Worm (Caenorhabditis elegans) whole organism, early embryonic: Measurements from ENCODE around the gene lipl-3.

Source experiments
- F13C5.2 ChIP-seq: sonication (generic microtip); optimal IDR thresholded peaks from 2 replicates; lab custom pipeline; 2017; ENCODE audit warnings: mild to moderate bottlenecking, missing genetic modification characterization, inconsistent platforms, missing compliant biosample characterization
- aly-1 ChIP-seq: sonication (generic microtip); optimal IDR thresholded peaks from 2 replicates; lab custom pipeline; 2016; ENCODE audit warnings: missing genetic modification characterization, missing compliant biosample characterization
- ama-1 ChIP-seq: fragments of 150-350 bp; optimal IDR thresholded peaks from 2 replicates; lab custom pipeline; 2014
- ceh-13 ChIP-seq: fragments of 200-800 bp; sonication (Bioruptor generic); optimal IDR thresholded peaks from 2 replicates; lab custom pipeline; 2018; ENCODE audit warnings: mild to moderate bottlenecking, missing genetic modification characterization, missing compliant biosample characterization
- flt-1 ChIP-seq: fragments of 200-800 bp; sonication (Bioruptor generic); IDR thresholded peaks from 2 replicates; pipeline ENCODE4 v1.3.6; 2022; ENCODE audit warnings: missing genetic modification characterization, missing compliant biosample characterization
- scrt-1 ChIP-seq: fragments of 200-800 bp; sonication (Bioruptor generic); IDR thresholded peaks from 2 replicates; pipeline ENCODE4 v1.3.6; 2022; ENCODE audit warnings: missing genetic modification characterization, missing compliant biosample characterization
- sea-1 ChIP-seq: fragments of 200-800 bp; sonication (Bioruptor generic); conservative IDR thresholded peaks from 2 replicates; pipeline ENCODE4 v1.3.6; 2022; ENCODE audit warnings: missing genetic modification characterization, missing compliant biosample characterization

DNA sequence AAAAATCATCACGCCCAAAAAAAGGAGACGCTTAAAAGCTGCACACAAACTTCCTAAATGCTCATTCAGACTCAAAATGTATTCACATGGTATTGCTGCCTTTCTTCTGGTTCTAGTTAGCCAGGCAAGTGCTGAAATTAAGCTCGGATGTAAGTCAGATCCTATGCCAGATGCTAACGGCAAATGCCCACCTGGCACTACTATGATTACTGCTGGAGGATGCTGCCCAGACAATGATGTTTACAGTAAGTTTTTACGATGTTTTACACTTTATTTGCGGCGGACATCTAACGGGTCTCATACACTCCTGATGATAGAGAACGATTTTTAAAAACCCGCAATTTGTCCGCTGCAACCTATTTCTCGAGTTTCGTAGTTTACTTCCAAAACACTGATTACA lies 12.6 kb upstream of the lipl-3 start, which contains the start of gene C14C6.5:
- TF ChIP-seq F13C5.2 (tag; lab: Kevin White, UChicago), result no peak
- no peak for TF ChIP-seq ama-1 (lab: Kevin White, UChicago)
- no peak for TF ChIP-seq scrt-1 (GFP tag; lab: Robert Waterston, UW)
- TF ChIP-seq sea-1 (GFP tag; lab: Robert Waterston, UW), result no peak
- TF ChIP-seq flt-1 (GFP tag; lab: Robert Waterston, UW), result no peak
- TF ChIP-seq ceh-13 (GFP tag; lab: Kevin White, UChicago), result no peak
- TF ChIP-seq aly-1 (tag; lab: Kevin White, UChicago), result no peak
